Worm (Caenorhabditis elegans) whole organism, young adult: ENCODE measurements around the gene snfc-5.

Experiments
- C17E4.6 ChIP-seq: fragments of 200-800 bp; sonication (Bioruptor generic); IDR thresholded peaks from 2 replicates; pipeline ENCODE4 v1.3.6; 2022; ENCODE audit warnings: missing genetic modification reagents, missing genetic modification characterization, missing compliant biosample characterization
- F37B4.10 ChIP-seq: fragments of 200-800 bp; sonication (Bioruptor generic); IDR thresholded peaks from 2 replicates; pipeline ENCODE4 v1.3.6; 2022; ENCODE audit warnings: missing genetic modification characterization, missing compliant biosample characterization
- F49E8.2 ChIP-seq: sonication (generic microtip); optimal IDR thresholded peaks from 3 replicates; lab custom pipeline; 2017; ENCODE audit warnings: missing genetic modification characterization, mild to moderate bottlenecking, missing compliant biosample characterization, antibody characterized with exemption, moderate library complexity; ENCODE audit not compliant: insufficient read depth
- ama-1 ChIP-seq, 3 experiments: fragments of 150-350 bp in 1 of 3; sonication (generic microtip) in 2 of 3; optimal IDR thresholded peaks; 2 replicates each; lab custom pipeline; 2014 to 2018; ENCODE audit warnings: missing biosample characterization in 2 of 3, missing genetic modification characterization in 2 of 3, missing genetic modification reagents in 2 of 3
- ceh-27 ChIP-seq: fragments of 200-800 bp; sonication (Bioruptor generic); optimal IDR thresholded peaks from 2 replicates; lab custom pipeline; 2018; ENCODE audit warnings: mild to moderate bottlenecking, missing genetic modification characterization, moderate library complexity, missing compliant biosample characterization
- dpl-1 ChIP-seq: fragments of 150-350 bp; optimal IDR thresholded peaks from 2 replicates; lab custom pipeline; 2014; ENCODE audit warnings: missing biosample characterization, missing genetic modification reagents, missing genetic modification characterization
- him-1 ChIP-seq: sonication (generic microtip); optimal IDR thresholded peaks from 2 replicates; lab custom pipeline; 2016; ENCODE audit warnings: missing genotype, missing genetic modification reagents, missing genetic modification characterization, missing compliant biosample characterization
- lir-1 ChIP-seq: fragments of 200-800 bp; sonication (Bioruptor generic); conservative IDR thresholded peaks from 2 replicates; pipeline ENCODE4 v1.3.6; 2022; ENCODE audit warnings: missing genetic modification reagents, missing genetic modification characterization, missing compliant biosample characterization
- madf-3 ChIP-seq: fragments of 200-800 bp; sonication (Bioruptor generic); IDR thresholded peaks from 2 replicates; pipeline ENCODE4 v1.3.6; 2022; ENCODE audit warnings: missing genetic modification reagents, missing genetic modification characterization, missing compliant biosample characterization
- mes-4 ChIP-seq: sonication (generic microtip); optimal IDR thresholded peaks from 2 replicates; lab custom pipeline; 2016; ENCODE audit warnings: missing genotype, missing genetic modification characterization, missing compliant biosample characterization
- mxl-1 ChIP-seq: sonication (generic microtip); optimal IDR thresholded peaks from 2 replicates; lab custom pipeline; 2016; ENCODE audit warnings: missing genetic modification characterization, missing compliant biosample characterization
- nfya-1 ChIP-seq: sonication (generic microtip); optimal IDR thresholded peaks from 2 replicates; lab custom pipeline; 2017; ENCODE audit warnings: antibody characterized with exemption, missing compliant biosample characterization, missing genetic modification characterization, borderline replicate concordance; ENCODE audit not compliant: insufficient read depth
- pha-4 ChIP-seq: fragments of 150-350 bp; sonication (generic microtip); optimal IDR thresholded peaks from 2 replicates; lab custom pipeline; 2014; ENCODE audit warnings: missing biosample characterization, missing genetic modification reagents, missing genetic modification characterization
- snpc-4 ChIP-seq, 5 experiments: fragments of 150-350 bp in 1 of 5; sonication (generic microtip) in 4 of 5; optimal IDR thresholded peaks; 2 replicates each; lab custom pipeline; 2014 to 2018; ENCODE audit warnings: missing genetic modification characterization in 5 of 5, missing biosample characterization in 3 of 5, antibody characterized with exemption in 2 of 5, mild to moderate bottlenecking in 2 of 5, missing compliant biosample characterization in 2 of 5, missing genotype in 2 of 5, moderate library complexity in 2 of 5, missing genetic modification reagents in 1 of 5

- TF ChIP-seq dpl-1 (GFP tag; lab: Kevin White, UChicago) (no peak), pha-4 (tag; lab: Kevin White, UChicago) (no peak), ama-1 (optimal IDR thresholded peaks at IDR 0.05; lab: Kevin White, UChicago) (no peak), ama-1 (GFP tag; optimal IDR thresholded peaks at IDR 0.05; lab: Kevin White, UChicago) (no peak), snpc-4 (GFP tag; optimal IDR thresholded peaks at IDR 0.05; lab: Kevin White, UChicago) (no peak), snpc-4 (tag; optimal IDR thresholded peaks at IDR 0.05; lab: Kevin White, UChicago) (no peak), him-1 (no peak), lir-1 (GFP tag; lab: Robert Waterston, UW) (no peak), mxl-1 (tag; lab: Kevin White, UChicago) (no peak), nfya-1 (no peak), ceh-27 (GFP tag; lab: Kevin White, UChicago) (no peak), C17E4.6 (GFP tag; lab: Robert Waterston, UW) (no peak), F37B4.10 (no peak), F49E8.2 (tag; lab: Kevin White, UChicago) (no peak), mes-4 (tag; lab: Kevin White, UChicago) (no peak), madf-3 (GFP tag; lab: Robert Waterston, UW) (no peak)
Measured at ce11 chrIII:4380835-4381234, 23.8 kb upstream of the snfc-5 start.
